Worm (Caenorhabditis elegans) whole organism, L4 larva: ENCODE results near the gene EGAP1.1.

Experiments used
- F10B5.3 ChIP-seq: sonication (generic microtip); optimal IDR thresholded peaks from 2 replicates; lab custom pipeline; 2016; ENCODE audit warnings: mild to moderate bottlenecking, missing genetic modification characterization, missing compliant biosample characterization
- F26F4.8 ChIP-seq: fragments of 200-800 bp; sonication (Bioruptor generic); conservative IDR thresholded peaks from 2 replicates; pipeline ENCODE4 v1.3.6; 2022; ENCODE audit warnings: missing genetic modification characterization, missing compliant biosample characterization
- R02D3.7 ChIP-seq: fragments of 150-350 bp; sonication (generic microtip); optimal IDR thresholded peaks from 3 replicates; lab custom pipeline; 2014; ENCODE audit warnings: missing biosample characterization, missing genetic modification characterization
- T20F7.1 ChIP-seq: fragments of 200-800 bp; sonication (Bioruptor generic); optimal IDR thresholded peaks from 2 replicates; lab custom pipeline; 2018; ENCODE audit warnings: mild to moderate bottlenecking, missing genetic modification characterization, missing compliant biosample characterization
- T26A8.4 ChIP-seq: fragments of 200-800 bp; sonication (Bioruptor generic); IDR thresholded peaks from 2 replicates; pipeline ENCODE4 v1.3.6; 2022; ENCODE audit warnings: missing genetic modification characterization, missing compliant biosample characterization
- Y105C5A.15 ChIP-seq: fragments of 200-800 bp; sonication (Bioruptor generic); IDR thresholded peaks from 2 replicates; pipeline ENCODE4 v1.3.6; 2022; ENCODE audit warnings: missing genetic modification characterization, missing compliant biosample characterization
- Y48G9A.11 ChIP-seq: fragments of 200-800 bp; sonication (Bioruptor generic); IDR thresholded peaks from 2 replicates; pipeline ENCODE4 v1.3.6; 2022; ENCODE audit warnings: missing genetic modification reagents, missing genetic modification characterization, missing compliant biosample characterization
- Y75B8A.6 ChIP-seq: fragments of 200-800 bp; sonication (Bioruptor generic); IDR thresholded peaks from 2 replicates; pipeline ENCODE4 v1.3.6; 2022; ENCODE audit warnings: missing genetic modification reagents, missing genetic modification characterization, missing compliant biosample characterization
- ZK337.2 ChIP-seq: fragments of 200-800 bp; sonication (Bioruptor generic); IDR thresholded peaks from 2 replicates; pipeline ENCODE4 v1.3.6; 2022; ENCODE audit warnings: missing genetic modification reagents, missing genetic modification characterization, missing compliant biosample characterization
- aly-2 ChIP-seq: sonication (generic microtip); optimal IDR thresholded peaks from 2 replicates; lab custom pipeline; 2018; ENCODE audit warnings: missing biosample characterization, missing genetic modification characterization
- ceh-20 ChIP-seq: fragments of 200-800 bp; sonication (Bioruptor generic); IDR thresholded peaks from 2 replicates; pipeline ENCODE4 v1.3.6; 2022; ENCODE audit warnings: missing genetic modification reagents, missing genetic modification characterization, missing compliant biosample characterization
- ctbp-1 ChIP-seq: fragments of 200-800 bp; sonication (Bioruptor generic); IDR thresholded peaks from 2 replicates; pipeline ENCODE4 v1.3.6; 2022; ENCODE audit warnings: missing genetic modification reagents, missing genetic modification characterization, missing compliant biosample characterization
- daf-16 ChIP-seq, 3 experiments: sonication (generic microtip); optimal IDR thresholded peaks; 2 replicates each; lab custom pipeline; 2016 to 2017; ENCODE audit warnings: missing genetic modification characterization in 3 of 3, missing genetic modification reagents in 3 of 3, mild to moderate bottlenecking in 2 of 3, missing compliant biosample characterization in 2 of 3, missing biosample characterization in 1 of 3, moderate library complexity in 1 of 3
- daf-8 ChIP-seq: fragments of 200-800 bp; sonication (Bioruptor generic); IDR thresholded peaks from 2 replicates; pipeline ENCODE4 v1.3.6; 2022; ENCODE audit warnings: missing genetic modification characterization, missing compliant biosample characterization
- dmd-6 ChIP-seq: fragments of 200-800 bp; sonication (Bioruptor generic); IDR thresholded peaks from 2 replicates; pipeline ENCODE4 v1.3.6; 2022; ENCODE audit warnings: missing genetic modification reagents, missing genetic modification characterization, missing compliant biosample characterization
- dmd-8 ChIP-seq: fragments of 200-800 bp; sonication (Bioruptor generic); IDR thresholded peaks from 2 replicates; pipeline ENCODE4 v1.3.6; 2022; ENCODE audit warnings: missing genetic modification characterization, missing compliant biosample characterization
- dve-1 ChIP-seq: sonication (generic microtip); optimal IDR thresholded peaks from 2 replicates; lab custom pipeline; 2017; ENCODE audit warnings: antibody characterized with exemption, mild to moderate bottlenecking, missing genetic modification characterization, missing compliant biosample characterization; ENCODE audit not compliant: insufficient read depth
- egl-43 ChIP-seq: fragments of 200-800 bp; sonication (Bioruptor generic); IDR thresholded peaks from 2 replicates; pipeline ENCODE4 v1.3.6; 2022; ENCODE audit warnings: missing genetic modification reagents, missing genetic modification characterization, missing compliant biosample characterization
- hlh-11 ChIP-seq: fragments of 200-800 bp; sonication (Bioruptor generic); optimal IDR thresholded peaks from 2 replicates; lab custom pipeline; 2018; ENCODE audit warnings: mild to moderate bottlenecking, missing genetic modification characterization, missing compliant biosample characterization
- hmg-1.1 ChIP-seq: fragments of 200-800 bp; sonication (Bioruptor generic); IDR thresholded peaks from 2 replicates; pipeline ENCODE4 v1.3.6; 2022; ENCODE audit warnings: missing genetic modification reagents, missing genetic modification characterization, missing compliant biosample characterization
- lin-13 ChIP-seq: fragments of 150-350 bp; optimal IDR thresholded peaks from 2 replicates; lab custom pipeline; 2014; ENCODE audit warnings: missing biosample characterization, missing genetic modification reagents, missing genetic modification characterization
- lin-38 ChIP-seq: fragments of 200-800 bp; sonication (Bioruptor generic); IDR thresholded peaks from 2 replicates; pipeline ENCODE4 v1.3.6; 2022; ENCODE audit warnings: missing genetic modification reagents, missing genetic modification characterization, missing compliant biosample characterization
- lsy-2 ChIP-seq, 2 experiments: fragments of 150-350 bp in 1 of 2; sonication (generic microtip) in 1 of 2; optimal IDR thresholded peaks; 2 replicates each; lab custom pipeline; 2014 to 2017; ENCODE audit warnings: missing biosample characterization in 2 of 2, missing genetic modification characterization in 2 of 2
- madf-5 ChIP-seq, 2 experiments: fragments of 200-800 bp; sonication (Bioruptor generic); IDR thresholded peaks; 2 replicates each; pipeline ENCODE4 v1.3.6; 2022; ENCODE audit warnings: missing compliant biosample characterization in 2 of 2, missing genetic modification characterization in 2 of 2
- mdt-29 ChIP-seq: fragments of 200-800 bp; sonication (Bioruptor generic); IDR thresholded peaks from 2 replicates; pipeline ENCODE4 v1.3.6; 2022; ENCODE audit warnings: missing genetic modification reagents, missing genetic modification characterization, missing compliant biosample characterization
- mep-1 ChIP-seq: fragments of 150-350 bp; sonication (generic microtip); optimal IDR thresholded peaks from 3 replicates; lab custom pipeline; 2014; ENCODE audit warnings: missing biosample characterization, missing genetic modification characterization
- nhr-102 ChIP-seq: sonication (generic microtip); optimal IDR thresholded peaks from 2 replicates; lab custom pipeline; 2016; ENCODE audit warnings: mild to moderate bottlenecking, missing genetic modification characterization, moderate library complexity, missing compliant biosample characterization
- nhr-111 ChIP-seq: fragments of 200-800 bp; sonication (Bioruptor generic); optimal IDR thresholded peaks from 2 replicates; lab custom pipeline; 2018; ENCODE audit warnings: mild to moderate bottlenecking, missing genetic modification characterization, missing compliant biosample characterization
- nhr-25 ChIP-seq: sonication (generic microtip); optimal IDR thresholded peaks from 2 replicates; lab custom pipeline; 2017; ENCODE audit warnings: missing genetic modification characterization, mild to moderate bottlenecking, missing compliant biosample characterization, antibody characterized with exemption, moderate library complexity, borderline replicate concordance; ENCODE audit not compliant: insufficient read depth
- nhr-28 ChIP-seq: fragments of 150-350 bp; optimal IDR thresholded peaks from 2 replicates; lab custom pipeline; 2014; ENCODE audit warnings: missing biosample characterization, missing genetic modification characterization
- nhr-41 ChIP-seq: fragments of 200-800 bp; sonication (Bioruptor generic); IDR thresholded peaks from 2 replicates; pipeline ENCODE4 v1.3.6; 2022; ENCODE audit warnings: missing genetic modification reagents, missing genetic modification characterization, missing compliant biosample characterization
- nhr-6 ChIP-seq: fragments of 150-350 bp; optimal IDR thresholded peaks from 2 replicates; lab custom pipeline; 2014; ENCODE audit warnings: missing biosample characterization, missing genetic modification characterization
- nhr-76 ChIP-seq: fragments of 150-350 bp; optimal IDR thresholded peaks from 2 replicates; lab custom pipeline; 2014; ENCODE audit warnings: missing biosample characterization, missing genetic modification characterization
- pha-4 ChIP-seq, 2 experiments: fragments of 150-350 bp in 1 of 2; fragments of 200-800 bp in 1 of 2; sonication (Bioruptor generic) in 1 of 2; IDR thresholded peaks in 1 of 2; optimal IDR thresholded peaks in 1 of 2; 2 replicates each; pipeline versions ENCODE4 v1.3.6 to Lab custom; 2014 to 2022; ENCODE audit warnings: missing genetic modification characterization in 2 of 2, missing genetic modification reagents in 2 of 2, missing biosample characterization in 1 of 2, missing compliant biosample characterization in 1 of 2
- php-3 ChIP-seq: fragments of 200-800 bp; sonication (Bioruptor generic); IDR thresholded peaks from 2 replicates; pipeline ENCODE4 v1.3.6; 2022; ENCODE audit warnings: missing genetic modification reagents, missing genetic modification characterization, missing compliant biosample characterization
- pqm-1 ChIP-seq: sonication (generic microtip); optimal IDR thresholded peaks from 2 replicates; lab custom pipeline; 2017; ENCODE audit warnings: missing biosample characterization, missing genetic modification characterization
- rbr-2 ChIP-seq: sonication (generic microtip); optimal IDR thresholded peaks from 2 replicates; lab custom pipeline; 2016; ENCODE audit warnings: missing genotype, missing genetic modification characterization, missing compliant biosample characterization
- sdz-12 ChIP-seq: fragments of 200-800 bp; sonication (Bioruptor generic); optimal IDR thresholded peaks from 2 replicates; lab custom pipeline; 2018; ENCODE audit warnings: mild to moderate bottlenecking, missing genetic modification characterization, missing compliant biosample characterization
- snpc-4 ChIP-seq: fragments of 150-350 bp; optimal IDR thresholded peaks from 2 replicates; lab custom pipeline; 2014; ENCODE audit warnings: missing biosample characterization, missing genetic modification characterization
- tag-97 ChIP-seq: fragments of 200-800 bp; sonication (Bioruptor generic); IDR thresholded peaks from 2 replicates; pipeline ENCODE4 v1.3.6; 2022; ENCODE audit warnings: missing genetic modification characterization, missing compliant biosample characterization
- tra-1 ChIP-seq: fragments of 200-800 bp; sonication (Bioruptor generic); IDR thresholded peaks from 2 replicates; pipeline ENCODE4 v1.3.6; 2022; ENCODE audit warnings: missing genetic modification reagents, missing genetic modification characterization, missing compliant biosample characterization
- unc-130 ChIP-seq: sonication (generic microtip); optimal IDR thresholded peaks from 2 replicates; lab custom pipeline; 2016; ENCODE audit warnings: missing genetic modification reagents, missing genetic modification characterization, missing compliant biosample characterization
- unc-62 ChIP-seq, 3 experiments: fragments of 150-350 bp in 1 of 3; sonication (generic microtip); optimal IDR thresholded peaks in 2 of 3; peaks in 1 of 3; 1 replicate in 1 of 3; 2 replicates in 2 of 3; lab custom pipeline; 2014 to 2017; ENCODE audit warnings: missing biosample characterization in 3 of 3, missing genetic modification characterization in 3 of 3, missing genetic modification reagents in 3 of 3, missing genotype in 1 of 3
- vab-7 ChIP-seq: fragments of 200-800 bp; sonication (Bioruptor generic); IDR thresholded peaks from 2 replicates; pipeline ENCODE4 v1.3.6; 2022; ENCODE audit warnings: missing genetic modification reagents, missing genetic modification characterization, missing compliant biosample characterization
- zfp-2 ChIP-seq: sonication (generic microtip); optimal IDR thresholded peaks from 2 replicates; lab custom pipeline; 2016; ENCODE audit warnings: mild to moderate bottlenecking, missing genetic modification characterization, missing compliant biosample characterization
- ztf-7 ChIP-seq: fragments of 150-350 bp; optimal IDR thresholded peaks from 2 replicates; lab custom pipeline; 2014; ENCODE audit warnings: missing biosample characterization, missing genetic modification characterization

The EGAP1.1 gene

ce11 chrIII:5981407-5981806 is 44.4 kb upstream of the EGAP1.1 start:
- TF ChIP-seq nhr-28 (tag; lab: Kevin White, UChicago) (peak; percentile 77), php-3 (0 out of 2 replicates have a peak, but pooled peaks have one; percentile 34), nhr-25 (no peak), hlh-11 (tag; lab: Kevin White, UChicago) (peak; percentile 84), Y48G9A.11 (GFP tag; lab: Robert Waterston, UW) (no peak), tra-1 (GFP tag; lab: Robert Waterston, UW) (no peak), daf-16 (GFP tag; optimal IDR thresholded peaks at IDR 0.05; lab: Kevin White, UChicago) (no peak), daf-16 (tag; optimal IDR thresholded peaks at IDR 0.05; lab: Kevin White, UChicago) (peak; percentile 84), nhr-41 (peak; percentile 56; the same call in 1 of the 2 replicates), pqm-1 (peak; percentile 97), unc-130 (GFP tag; lab: Kevin White, UChicago) (no peak), dve-1 (tag; lab: Kevin White, UChicago) (peak; percentile 35), dmd-6 (GFP tag; lab: Robert Waterston, UW) (peak; percentile 45)

- no peak for TF ChIP-seq dmd-8 (GFP tag; lab: Robert Waterston, UW)
- TF ChIP-seq hmg-1.1: no peak
- TF ChIP-seq rbr-2: no peak
- TF ChIP-seq R02D3.7 (tag; lab: Kevin White, UChicago): no peak
- TF ChIP-seq unc-130 (GFP tag; lab: Kevin White, UChicago): no peak
- no peak for TF ChIP-seq daf-16 (GFP tag; optimal IDR thresholded peaks at IDR 0.05; lab: Kevin White, UChicago)
- TF ChIP-seq daf-16 (tag; optimal IDR thresholded peaks at IDR 0.05; lab: Kevin White, UChicago): peak; percentile 64
- TF ChIP-seq ztf-7: no peak
- TF ChIP-seq daf-8 (GFP tag; lab: Robert Waterston, UW): no peak
- peak in 1 of 2 experiments; percentile 58 for TF ChIP-seq unc-62 (GFP tag; optimal IDR thresholded peaks at IDR 0.05 in 1 of 2; lab: Kevin White, UChicago)
- TF ChIP-seq unc-62 (tag; optimal IDR thresholded peaks at IDR 0.05; lab: Kevin White, UChicago): no peak
- TF ChIP-seq ceh-20: no peak
- TF ChIP-seq nhr-41: no peak
- no peak for TF ChIP-seq tag-97 (GFP tag; lab: Robert Waterston, UW)
- peak; percentile 37 for TF ChIP-seq nhr-6
- no peak for TF ChIP-seq aly-2 (tag; lab: Kevin White, UChicago)
- no peak for TF ChIP-seq vab-7 (GFP tag; lab: Robert Waterston, UW)
- TF ChIP-seq T20F7.1 (GFP tag; lab: Kevin White, UChicago): no peak
- no peak for TF ChIP-seq ctbp-1 (GFP tag; lab: Robert Waterston, UW)
- TF ChIP-seq lsy-2 (tag; optimal IDR thresholded peaks at IDR 0.05; lab: Kevin White, UChicago): no peak
- TF ChIP-seq madf-5 (GFP tag; IDR thresholded peaks at IDR 0.05; lab: Robert Waterston, UW): no peak
- TF ChIP-seq mdt-29 (GFP tag; lab: Robert Waterston, UW): no peak
- no peak for TF ChIP-seq nhr-76 (tag; lab: Kevin White, UChicago)
- TF ChIP-seq sdz-12 (GFP tag; lab: Kevin White, UChicago): no peak
- no peak for TF ChIP-seq Y105C5A.15 (GFP tag; lab: Robert Waterston, UW)
- TF ChIP-seq F26F4.8 (GFP tag; lab: Robert Waterston, UW): no peak
- no peak for TF ChIP-seq F10B5.3 (tag; lab: Kevin White, UChicago)
- no peak for TF ChIP-seq lin-38 (GFP tag; lab: Robert Waterston, UW)
- TF ChIP-seq Y48G9A.11 (GFP tag; lab: Robert Waterston, UW): no peak
- TF ChIP-seq ZK337.2 (GFP tag; lab: Robert Waterston, UW): no peak
- TF ChIP-seq nhr-102 (tag; lab: Kevin White, UChicago): no peak
- TF ChIP-seq mep-1 (tag; lab: Kevin White, UChicago): no peak
- no peak for TF ChIP-seq T26A8.4 (GFP tag; lab: Robert Waterston, UW)
- TF ChIP-seq lin-13 (GFP tag; lab: Kevin White, UChicago): no peak
- TF ChIP-seq Y75B8A.6 (GFP tag; lab: Robert Waterston, UW): no peak
- no peak for TF ChIP-seq snpc-4 (tag; lab: Kevin White, UChicago)
- TF ChIP-seq egl-43 (GFP tag; lab: Robert Waterston, UW): no peak
- TF ChIP-seq pha-4 (GFP tag; IDR thresholded peaks at IDR 0.05; lab: Robert Waterston, UW): no peak
- TF ChIP-seq pha-4 (tag; optimal IDR thresholded peaks at IDR 0.05; lab: Kevin White, UChicago): no peak
- no peak for TF ChIP-seq nhr-111
- no peak for TF ChIP-seq zfp-2 (tag; lab: Kevin White, UChicago)
- TF ChIP-seq hlh-11 (tag; lab: Kevin White, UChicago): peak; percentile 32
Measured at ce11 chrIII:5980274-5980918, 43.4 kb upstream of the EGAP1.1 start.
